Fruit fly (Drosophila melanogaster): Measurements from ENCODE around the gene Ada2b.
A peak's percentile ranks its signal among the peaks of the same experiment; 100 is the strongest.

Ada2b gene

DNA sequence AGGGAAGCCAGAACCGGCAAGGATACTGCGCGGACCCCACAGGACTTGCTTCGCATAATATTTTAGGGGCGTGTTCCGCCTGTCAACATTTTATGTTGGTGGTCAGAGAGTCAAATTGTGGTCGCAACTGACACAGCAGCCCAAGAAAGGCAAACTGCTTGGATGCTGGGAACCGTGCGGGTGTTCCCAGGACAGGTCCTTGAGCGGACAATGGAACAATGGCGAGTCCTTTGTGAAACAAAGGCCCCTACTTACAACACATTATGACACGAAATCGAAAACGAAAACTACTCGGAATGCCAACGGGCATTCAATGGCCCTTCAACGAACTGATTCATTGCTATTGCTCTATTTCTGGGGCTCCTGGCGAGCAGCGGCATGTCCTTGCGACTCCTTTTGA, 43.9 kb upstream of the Ada2b start:
- TF ChIP-seq zen (tag; optimal IDR thresholded peaks at IDR 0.05): peak; percentile 39
- TF ChIP-seq D (optimal IDR thresholded peaks at IDR 0.05): peak; percentile 100
- no peak for TF ChIP-seq D (GFP tag; optimal IDR thresholded peaks at IDR 0.05)
- no peak for TF ChIP-seq h (optimal IDR thresholded peaks at IDR 0.05)
- no peak for TF ChIP-seq CG10543 (GFP tag; optimal IDR thresholded peaks at IDR 0.05)
- TF ChIP-seq CG2202 (tag; optimal IDR thresholded peaks at IDR 0.05): no peak
- TF ChIP-seq eyg (GFP tag; optimal IDR thresholded peaks at IDR 0.05): no peak
- peak in 1 of 2 experiments; percentile 75 for TF ChIP-seq tll (GFP tag; optimal IDR thresholded peaks at IDR 0.05)
- no peak for TF ChIP-seq Nf-YC (tag; optimal IDR thresholded peaks at IDR 0.05)
- TF ChIP-seq Med (GFP tag): no peak
- no peak for TF ChIP-seq bab2 (GFP tag; optimal IDR thresholded peaks at IDR 0.05)
- TF ChIP-seq CG14860 (GFP tag; IDR thresholded peaks at IDR 0.05; ENCODE audit: partially characterized antibody): no peak
- peak; percentile 18 for TF ChIP-seq twi (tag; optimal IDR thresholded peaks at IDR 0.05)
- TF ChIP-seq CG2889 (GFP tag; IDR thresholded peaks at IDR 0.05): 0 out of 3 replicates have a peak, but pooled peaks have one; percentile 15

DNA sequence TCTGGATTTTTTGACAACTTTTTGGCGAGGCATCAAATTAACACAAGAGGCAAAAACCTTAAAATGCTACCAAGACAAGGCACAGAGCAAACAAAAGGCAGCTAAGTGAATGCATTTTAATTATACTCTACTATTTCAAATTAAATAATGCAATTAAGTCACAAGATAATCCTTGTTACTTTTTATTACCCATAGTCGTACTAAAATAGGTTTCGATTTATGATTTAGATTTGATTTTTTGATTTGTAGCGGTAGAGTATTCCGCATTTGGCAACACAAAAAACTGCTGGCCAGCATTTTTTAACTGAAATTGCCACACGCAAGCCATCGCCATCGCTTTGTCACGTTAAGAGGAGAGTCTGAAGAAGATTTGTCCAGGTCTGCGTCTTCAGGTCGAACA, 42.4 kb upstream of the Ada2b start:
- TF ChIP-seq CG8089 (GFP tag; optimal IDR thresholded peaks at IDR 0.05) (no peak), D19A (tag; optimal IDR thresholded peaks at IDR 0.05) (peak; percentile 23)

DNA sequence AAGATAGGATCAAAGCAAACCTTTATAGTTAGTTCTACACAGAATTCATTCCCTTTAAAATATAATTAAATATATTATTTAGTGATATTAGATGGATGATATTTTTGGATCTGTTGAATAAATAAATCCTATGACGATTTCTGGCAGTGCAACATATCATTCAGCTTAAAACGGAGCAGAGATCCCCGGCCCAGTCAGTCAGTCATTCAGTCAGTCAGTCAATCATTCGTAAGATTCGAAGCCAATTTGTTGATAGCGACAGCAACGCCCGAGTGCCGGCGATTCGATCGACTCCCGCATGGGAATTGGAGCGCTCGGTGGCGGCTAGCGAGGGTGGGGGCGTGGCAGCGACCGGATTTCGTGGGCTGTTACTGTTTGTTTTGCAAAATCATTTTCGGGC, 39.7 kb upstream of the Ada2b start:
- no peak for TF ChIP-seq CG16863 (GFP tag; optimal IDR thresholded peaks at IDR 0.05)
- peak; percentile 19 for TF ChIP-seq sens (GFP tag)
- TF ChIP-seq Mrtf (GFP tag; IDR thresholded peaks at IDR 0.05): no peak
- TF ChIP-seq Atf-2 (GFP tag; optimal IDR thresholded peaks at IDR 0.05): no peak
- TF ChIP-seq CG34224 (GFP tag; IDR thresholded peaks at IDR 0.05; ENCODE audit: partially characterized antibody): no peak
- TF ChIP-seq Usf (GFP tag; optimal IDR thresholded peaks at IDR 0.05): no peak
- no peak for TF ChIP-seq prd (optimal IDR thresholded peaks at IDR 0.05)
- TF ChIP-seq prd (GFP tag; IDR thresholded peaks at IDR 0.05): no peak
- TF ChIP-seq CG8281 (tag; optimal IDR thresholded peaks at IDR 0.05): peak; percentile 90
- TF ChIP-seq CG32767 (GFP tag; IDR thresholded peaks at IDR 0.05): no peak
- no peak for TF ChIP-seq Mes4 (GFP tag; optimal IDR thresholded peaks at IDR 0.05)
- TF ChIP-seq dpn (GFP tag; optimal IDR thresholded peaks at IDR 0.05): no peak
- 0 out of 3 replicates have a peak, but pooled peaks have one; percentile 32 for TF ChIP-seq Opbp (GFP tag; IDR thresholded peaks at IDR 0.05; ENCODE audit: partially characterized antibody)
- TF ChIP-seq dmrt99B (tag; optimal IDR thresholded peaks at IDR 0.05): no peak

DNA sequence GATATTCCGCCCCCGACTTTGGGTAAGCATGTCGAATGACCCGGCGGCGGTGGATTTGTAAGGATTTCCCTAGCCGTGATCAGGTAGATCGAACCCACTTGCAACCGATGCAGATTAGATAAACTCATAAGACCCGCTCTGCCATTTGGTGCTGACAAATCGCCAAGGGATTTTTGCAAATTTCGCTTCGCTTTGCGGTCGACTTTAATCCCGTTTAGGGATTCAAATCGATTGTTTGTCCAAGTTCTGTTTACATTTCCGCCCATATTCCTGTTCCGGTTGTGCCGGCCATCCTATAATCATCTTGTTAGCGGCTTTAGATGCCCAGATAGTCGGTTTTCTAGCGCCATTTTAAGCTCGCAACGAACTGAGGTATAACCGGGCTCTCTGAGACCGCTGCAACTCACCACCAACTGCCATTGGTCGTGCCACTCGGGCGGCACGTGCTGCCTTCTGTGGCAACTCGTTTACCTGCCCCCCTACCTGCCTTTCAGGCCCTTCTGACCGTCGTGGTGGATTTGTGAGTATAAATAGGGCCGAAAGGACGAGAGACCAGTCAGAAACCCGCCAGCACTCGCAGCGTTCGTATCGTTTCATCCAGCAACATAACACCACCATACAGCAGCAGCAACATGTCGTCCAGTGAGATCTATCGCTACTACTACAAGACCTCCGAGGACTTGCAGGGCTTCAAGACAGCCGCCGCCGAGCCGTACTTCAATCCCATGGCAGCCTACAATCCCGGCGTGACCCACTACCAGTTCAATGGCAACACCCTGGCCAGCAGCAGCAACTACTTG, 37.4 kb upstream of the Ada2b start, which contains the start of gene ato:
TSS of gene ato (plus strand) at position 559 of the 800 bp plus-strand sequence.
- peak; percentile 57 for TF ChIP-seq Jarid2 (GFP tag; optimal IDR thresholded peaks at IDR 0.05)
- TF ChIP-seq tll (GFP tag; optimal IDR thresholded peaks at IDR 0.05): peak in 1 of 2 experiments; percentile 56
- TF ChIP-seq Nf-YB (GFP tag; optimal IDR thresholded peaks at IDR 0.05): peak; percentile 94
- peak; percentile 95 for TF ChIP-seq HLHmδ (GFP tag; optimal IDR thresholded peaks at IDR 0.05)
- TF ChIP-seq Xbp1 (GFP tag; optimal IDR thresholded peaks at IDR 0.05): no peak
- TF ChIP-seq CG15479 (GFP tag; optimal IDR thresholded peaks at IDR 0.05): peak; percentile 94
- peak; percentile 94 for TF ChIP-seq Nf-YC (tag; optimal IDR thresholded peaks at IDR 0.05)
- TF ChIP-seq Ets65A (GFP tag): peak; percentile 15
- peak; percentile 80 for TF ChIP-seq crol (GFP tag; IDR thresholded peaks at IDR 0.05)
- peak; percentile 53 for TF ChIP-seq sens (GFP tag)
- TF ChIP-seq Neu2 (GFP tag; optimal IDR thresholded peaks at IDR 0.05; ENCODE audit: borderline replicate concordance): peak; percentile 41
- TF ChIP-seq zen (tag; optimal IDR thresholded peaks at IDR 0.05): no peak
- TF ChIP-seq Bteb2 (GFP tag; optimal IDR thresholded peaks at IDR 0.05): no peak
- peak; percentile 90 for TF ChIP-seq Deaf1 (tag; optimal IDR thresholded peaks at IDR 0.05)

All from whole organism, embryonic.